Fruit fly (Drosophila melanogaster) whole organism, embryonic: Measurements from ENCODE around the gene Ugt49B2.

Source experiments
- BtbVII ChIP-seq: fragments of 200-800 bp; sonication (Bioruptor generic); optimal IDR thresholded peaks from 3 replicates; lab custom pipeline; 2017; ENCODE audit warnings: missing biosample characterization, mild to moderate bottlenecking, missing genetic modification characterization
- CG10321 ChIP-seq: fragments of 200-800 bp; sonication (Bioruptor generic); IDR thresholded peaks from 2 replicates; pipeline ENCODE4 v1.3.6; 2022; ENCODE audit warnings: missing biosample characterization, missing genetic modification characterization
- CG12219 ChIP-seq: fragments of 200-800 bp; sonication (Bioruptor generic); optimal IDR thresholded peaks from 3 replicates; lab custom pipeline; 2018; ENCODE audit warnings: missing biosample characterization, mild to moderate bottlenecking, missing genetic modification characterization
- CG13624 ChIP-seq: fragments of 200-800 bp; sonication (Bioruptor generic); optimal IDR thresholded peaks from 2 replicates; lab custom pipeline; 2016; ENCODE audit warnings: missing biosample characterization, missing genetic modification characterization
- CG15011 ChIP-seq: fragments of 200-800 bp; sonication (Bioruptor generic); optimal IDR thresholded peaks from 3 replicates; lab custom pipeline; 2018; ENCODE audit warnings: missing biosample characterization, mild to moderate bottlenecking, missing genetic modification characterization
- CG17361 ChIP-seq: fragments of 200-800 bp; sonication (Bioruptor generic); IDR thresholded peaks from 3 replicates; pipeline ENCODE4 v1.3.6; 2022; ENCODE audit warnings: missing biosample characterization, missing genetic modification characterization
- CG1832 ChIP-seq: fragments of 200-800 bp; sonication (Bioruptor generic); optimal IDR thresholded peaks from 2 replicates; lab custom pipeline; 2017; ENCODE audit warnings: missing biosample characterization, mild to moderate bottlenecking, missing genetic modification characterization, inconsistent platforms
- CG3065 ChIP-seq: fragments of 200-800 bp; sonication (Bioruptor generic); optimal IDR thresholded peaks from 2 replicates; lab custom pipeline; 2016; ENCODE audit warnings: missing biosample characterization, missing genetic modification characterization
- CG34376 ChIP-seq: fragments of 200-800 bp; sonication (Bioruptor generic); optimal IDR thresholded peaks from 2 replicates; lab custom pipeline; 2018; ENCODE audit warnings: missing biosample characterization, mild to moderate bottlenecking, missing genetic modification characterization
- CG4404 ChIP-seq: fragments of 200-800 bp; sonication (Bioruptor generic); IDR thresholded peaks from 2 replicates; pipeline ENCODE4 v1.3.6; 2022; ENCODE audit warnings: missing biosample characterization, missing genetic modification characterization
- CG4854 ChIP-seq: fragments of 200-800 bp; sonication (Bioruptor generic); optimal IDR thresholded peaks from 2 replicates; lab custom pipeline; 2016; ENCODE audit warnings: missing biosample characterization, missing genetic modification characterization, inconsistent platforms
- CG5180 ChIP-seq: fragments of 200-800 bp; sonication (Bioruptor generic); optimal IDR thresholded peaks from 3 replicates; lab custom pipeline; 2017; ENCODE audit warnings: missing biosample characterization, missing genetic modification characterization, mild to moderate bottlenecking, moderate library complexity, missing genetic modification reagents
- CG8359 ChIP-seq: fragments of 200-800 bp; sonication (Bioruptor generic); optimal IDR thresholded peaks from 2 replicates; lab custom pipeline; 2017; ENCODE audit warnings: missing biosample characterization, mild to moderate bottlenecking, missing genetic modification characterization, borderline replicate concordance
- CG8924 ChIP-seq: fragments of 200-800 bp; optimal IDR thresholded peaks from 3 replicates; lab custom pipeline; 2019; ENCODE audit warnings: missing biosample characterization, mild to moderate bottlenecking, missing genetic modification characterization, moderate library complexity
- CG9215 ChIP-seq: fragments of 200-800 bp; sonication (Bioruptor generic); IDR thresholded peaks from 2 replicates; pipeline ENCODE4 v1.3.6; 2022; ENCODE audit warnings: missing biosample characterization, missing genetic modification characterization
- CG9609 ChIP-seq: fragments of 200-800 bp; sonication (Bioruptor generic); optimal IDR thresholded peaks from 3 replicates; lab custom pipeline; 2016; ENCODE audit warnings: missing biosample characterization, missing genetic modification characterization
- CG9727 ChIP-seq: fragments of 200-800 bp; sonication (Bioruptor generic); optimal IDR thresholded peaks from 3 replicates; lab custom pipeline; 2017; ENCODE audit warnings: missing biosample characterization, mild to moderate bottlenecking, missing genetic modification characterization
- CoRest ChIP-seq: fragments of 200-800 bp; sonication (Bioruptor generic); optimal IDR thresholded peaks from 3 replicates; lab custom pipeline; 2018; ENCODE audit warnings: missing biosample characterization, mild to moderate bottlenecking, missing genetic modification characterization, moderate library complexity
- Deaf1 ChIP-seq: fragments of 200-800 bp; optimal IDR thresholded peaks from 3 replicates; lab custom pipeline; 2019; ENCODE audit warnings: missing biosample characterization, mild to moderate bottlenecking, missing genetic modification characterization, moderate library complexity
- Dll ChIP-seq: fragments of 200-800 bp; sonication (Bioruptor generic); IDR thresholded peaks from 4 replicates; pipeline ENCODE4 v1.3.6; 2022; ENCODE audit warnings: missing biosample characterization, missing genetic modification characterization; ENCODE audit not compliant: partially characterized antibody
- Fer3 ChIP-seq: fragments of 200-800 bp; sonication (Bioruptor generic); optimal IDR thresholded peaks from 2 replicates; lab custom pipeline; 2018; ENCODE audit warnings: missing biosample characterization, mild to moderate bottlenecking, missing genetic modification characterization, moderate library complexity
- Max ChIP-seq: fragments of 200-800 bp; sonication (Bioruptor generic); optimal IDR thresholded peaks from 2 replicates; lab custom pipeline; 2016; ENCODE audit warnings: missing biosample characterization, mild to moderate bottlenecking, missing genetic modification characterization
- Meics ChIP-seq: fragments of 200-800 bp; sonication (Bioruptor generic); optimal IDR thresholded peaks from 2 replicates; lab custom pipeline; 2017; ENCODE audit warnings: missing biosample characterization, mild to moderate bottlenecking, missing genetic modification characterization
- Nf-YA ChIP-seq: fragments of 200-800 bp; sonication (Bioruptor generic); IDR thresholded peaks from 2 replicates; pipeline ENCODE4 v1.3.6; 2022; ENCODE audit warnings: missing biosample characterization, missing genetic modification characterization
- Nf-YB ChIP-seq: fragments of 200-800 bp; sonication (Bioruptor generic); optimal IDR thresholded peaks from 3 replicates; lab custom pipeline; 2019; ENCODE audit warnings: missing biosample characterization, mild to moderate bottlenecking, missing genetic modification characterization, moderate library complexity
- Nf-YC ChIP-seq: fragments of 200-800 bp; optimal IDR thresholded peaks from 3 replicates; lab custom pipeline; 2019; ENCODE audit warnings: missing biosample characterization, mild to moderate bottlenecking, missing genetic modification characterization, moderate library complexity
- Pdp1 ChIP-seq, 2 experiments: fragments of 200-800 bp; sonication (Bioruptor generic); optimal IDR thresholded peaks; 3 replicates each; lab custom pipeline; 2016; ENCODE audit warnings: missing biosample characterization in 2 of 2, missing genetic modification characterization in 2 of 2, mild to moderate bottlenecking in 1 of 2, moderate library complexity in 1 of 2
- Scr ChIP-seq: fragments of 200-800 bp; sonication (Bioruptor generic); IDR thresholded peaks from 2 replicates; pipeline ENCODE4 v1.3.6; 2022; ENCODE audit warnings: missing biosample characterization, missing genetic modification characterization; ENCODE audit not compliant: partially characterized antibody
- TFAM ChIP-seq: fragments of 200-800 bp; sonication (Bioruptor generic); optimal IDR thresholded peaks from 2 replicates; lab custom pipeline; 2017; ENCODE audit warnings: missing biosample characterization, missing genetic modification characterization, inconsistent platforms
- Trl ChIP-seq, 3 experiments: fragments of >200 bp in 2 of 3; fragments of 200-800 bp in 1 of 3; sonication (Bioruptor generic) in 1 of 3; optimal IDR thresholded peaks; 2 replicates in 1 of 3; 3 replicates in 2 of 3; lab custom pipeline; 2016 to 2017; ENCODE audit warnings: missing biosample characterization in 1 of 3, missing genetic modification characterization in 1 of 3
- Usf ChIP-seq: fragments of 200-800 bp; sonication (Bioruptor generic); optimal IDR thresholded peaks from 2 replicates; lab custom pipeline; 2017; ENCODE audit warnings: missing genotype, missing biosample characterization, missing genetic modification characterization
- abd-A ChIP-seq: fragments of 200-800 bp; sonication (Bioruptor generic); optimal IDR thresholded peaks from 3 replicates; lab custom pipeline; 2019; ENCODE audit warnings: missing biosample characterization, mild to moderate bottlenecking, missing genetic modification characterization, moderate library complexity
- cg ChIP-seq: fragments of 200-800 bp; sonication (Bioruptor generic); optimal IDR thresholded peaks from 3 replicates; lab custom pipeline; 2019; ENCODE audit warnings: missing biosample characterization, mild to moderate bottlenecking, missing genetic modification characterization, moderate library complexity
- corto ChIP-seq: fragments of 200-800 bp; sonication (Bioruptor generic); optimal IDR thresholded peaks from 2 replicates; lab custom pipeline; 2016; ENCODE audit warnings: missing biosample characterization, mild to moderate bottlenecking, missing genetic modification characterization, moderate library complexity
- crol ChIP-seq: fragments of 200-800 bp; sonication (Bioruptor generic); IDR thresholded peaks from 2 replicates; pipeline ENCODE4 v1.3.6; 2022; ENCODE audit warnings: missing biosample characterization, missing genetic modification characterization
- dm ChIP-seq: fragments of 200-800 bp; sonication (Bioruptor generic); optimal IDR thresholded peaks from 3 replicates; lab custom pipeline; 2016; ENCODE audit warnings: missing biosample characterization, missing genetic modification characterization
- gsb-n ChIP-seq: fragments of 200-800 bp; sonication (Bioruptor generic); optimal IDR thresholded peaks from 3 replicates; lab custom pipeline; 2018; ENCODE audit warnings: missing biosample characterization, mild to moderate bottlenecking, missing genetic modification characterization
- hbn ChIP-seq: fragments of 200-800 bp; sonication (Bioruptor generic); IDR thresholded peaks from 2 replicates; pipeline ENCODE4 v1.3.6; 2022; ENCODE audit warnings: missing biosample characterization, missing genetic modification characterization; ENCODE audit not compliant: partially characterized antibody
- her ChIP-seq: fragments of 200-800 bp; sonication (Bioruptor generic); optimal IDR thresholded peaks from 2 replicates; lab custom pipeline; 2016; ENCODE audit warnings: missing biosample characterization, missing genetic modification characterization
- insv ChIP-seq, 2 experiments: fragments of 200-800 bp; sonication (Bioruptor generic); optimal IDR thresholded peaks; 3 replicates each; lab custom pipeline; 2016 to 2018; ENCODE audit warnings: missing biosample characterization in 2 of 2, missing genetic modification characterization in 2 of 2
- lbe ChIP-seq: fragments of 200-800 bp; sonication (Bioruptor generic); optimal IDR thresholded peaks from 2 replicates; lab custom pipeline; 2016; ENCODE audit warnings: missing biosample characterization, mild to moderate bottlenecking, missing genetic modification characterization
- lilli ChIP-seq: fragments of 200-800 bp; sonication (Bioruptor generic); optimal IDR thresholded peaks from 3 replicates; lab custom pipeline; 2016; ENCODE audit warnings: missing biosample characterization, missing genetic modification characterization
- oc ChIP-seq: fragments of 200-800 bp; sonication (Bioruptor generic); optimal IDR thresholded peaks from 2 replicates; lab custom pipeline; 2018; ENCODE audit warnings: missing biosample characterization, mild to moderate bottlenecking, missing genetic modification characterization, moderate library complexity
- ranshi ChIP-seq: fragments of 200-800 bp; sonication (Bioruptor generic); IDR thresholded peaks from 2 replicates; pipeline ENCODE4 v1.3.6; 2022; ENCODE audit warnings: missing biosample characterization, missing genetic modification characterization
- seq ChIP-seq: fragments of 200-800 bp; sonication (Bioruptor generic); IDR thresholded peaks from 2 replicates; pipeline ENCODE4 v1.3.6; 2022; ENCODE audit warnings: missing biosample characterization, missing genetic modification characterization
- vvl ChIP-seq: fragments of 200-800 bp; sonication (Bioruptor generic); IDR thresholded peaks from 2 replicates; pipeline ENCODE4 v1.3.6; 2022; ENCODE audit warnings: missing biosample characterization, missing genetic modification characterization
- yki ChIP-seq: fragments of >200 bp; optimal IDR thresholded peaks from 3 replicates; lab custom pipeline; 2018
- z ChIP-seq: fragments of 200-800 bp; sonication (Bioruptor generic); IDR thresholded peaks from 3 replicates; pipeline ENCODE4 v1.3.6; 2022; ENCODE audit warnings: missing biosample characterization, missing genetic modification characterization
- zen2 ChIP-seq: fragments of 200-800 bp; sonication (Bioruptor generic); IDR thresholded peaks from 3 replicates; pipeline ENCODE4 v1.3.6; 2022; ENCODE audit warnings: missing biosample characterization, missing genetic modification characterization; ENCODE audit not compliant: partially characterized antibody

Ugt49B2 gene

dm6 chr3R:21433879-21434559, 34.5 kb upstream of the Ugt49B2 start, which contains the start of gene lbl:
TSS of gene lbl (minus strand) at chr3R:21434133.
- peak; percentile 71 for TF ChIP-seq seq (GFP tag; lab: Robert Waterston, UW)
- TF ChIP-seq CG12219 (GFP tag; lab: Kevin White, UChicago): no peak
- peak; percentile 85 for TF ChIP-seq abd-A (tag; lab: Kevin White, UChicago)
- TF ChIP-seq CG15011: no peak
- peak; percentile 96 for TF ChIP-seq Nf-YA (GFP tag; lab: Robert Waterston, UW)
- TF ChIP-seq CG5180 (GFP tag; lab: Kevin White, UChicago): peak; percentile 86
- TF ChIP-seq Max: no peak
- TF ChIP-seq CG4854 (GFP tag; lab: Kevin White, UChicago): no peak
- no peak for TF ChIP-seq Meics (GFP tag; lab: Kevin White, UChicago)
- TF ChIP-seq BtbVII (GFP tag; lab: Kevin White, UChicago): peak; percentile 76
- TF ChIP-seq ranshi: no peak
- no peak for TF ChIP-seq dm (GFP tag; lab: Kevin White, UChicago)
- peak; percentile 36 for TF ChIP-seq Scr
- TF ChIP-seq CG9215: no peak
- peak; percentile 99 for TF ChIP-seq Nf-YB (GFP tag; lab: Kevin White, UChicago)
- TF ChIP-seq CG9727: no peak
- TF ChIP-seq gsb-n (tag; lab: Kevin White, UChicago): peak; percentile 96
- TF ChIP-seq Nf-YC (tag; lab: Kevin White, UChicago): peak; percentile 99
- TF ChIP-seq yki (lab: Kevin White, UChicago): peak; percentile 86
- no peak for TF ChIP-seq CG34376
- peak; percentile 18 for TF ChIP-seq CG3065 (GFP tag; lab: Kevin White, UChicago)
- TF ChIP-seq lbe (GFP tag; lab: Kevin White, UChicago): peak; percentile 40
- TF ChIP-seq Deaf1 (tag; lab: Kevin White, UChicago): peak; percentile 70
- peak; percentile 84 for TF ChIP-seq CG13624
- TF ChIP-seq insv (GFP tag; optimal IDR thresholded peaks at IDR 0.05; lab: Kevin White, UChicago): peak in 1 of 2 experiments; percentile 81
- TF ChIP-seq CoRest (tag; lab: Kevin White, UChicago): peak; percentile 54
- TF ChIP-seq cg (GFP tag; lab: Kevin White, UChicago): peak; percentile 28
- TF ChIP-seq z (GFP tag; lab: Robert Waterston, UW): peak; percentile 30; the same call in 1 of the 3 replicates
- TF ChIP-seq oc: peak; percentile 14
- no peak for TF ChIP-seq CG17361 (GFP tag; lab: Robert Waterston, UW)
- TF ChIP-seq CG8359 (GFP tag; lab: Kevin White, UChicago): peak; percentile 98
- TF ChIP-seq Dll: peak; percentile 68; the same call in 2 of the 4 replicates
- no peak for TF ChIP-seq CG4404 (GFP tag; lab: Robert Waterston, UW)
- peak; percentile 44; the same call in 1 of the 2 replicates for TF ChIP-seq hbn (GFP tag; lab: Robert Waterston, UW)
- TF ChIP-seq CG10321: peak; percentile 91
- TF ChIP-seq her (GFP tag; lab: Kevin White, UChicago): no peak
- TF ChIP-seq Fer3 (tag; lab: Kevin White, UChicago): no peak
- no peak for TF ChIP-seq CG8924 (tag; lab: Kevin White, UChicago)
- TF ChIP-seq crol (GFP tag; lab: Robert Waterston, UW): peak; percentile 92
- peak; percentile 94 for TF ChIP-seq CG1832 (GFP tag; lab: Kevin White, UChicago)
- TF ChIP-seq TFAM: no peak
- TF ChIP-seq Trl (optimal IDR thresholded peaks at IDR 0.05; lab: Kevin White, UChicago): peak; percentile 93 to 98
- peak; percentile 47 for TF ChIP-seq Trl (GFP tag; optimal IDR thresholded peaks at IDR 0.05; lab: Kevin White, UChicago)
- no peak for TF ChIP-seq CG9609 (GFP tag; lab: Kevin White, UChicago)
- no peak for TF ChIP-seq lilli (GFP tag; lab: Kevin White, UChicago)
- TF ChIP-seq zen2 (GFP tag; lab: Robert Waterston, UW): peak; percentile 66
- peak; percentile 75; the same call in 1 of the 2 replicates for TF ChIP-seq vvl (GFP tag; lab: Robert Waterston, UW)
- no peak for TF ChIP-seq corto
- TF ChIP-seq Pdp1 (GFP tag; optimal IDR thresholded peaks at IDR 0.05; lab: Kevin White, UChicago): peak in 1 of 2 experiments; percentile 26
- TF ChIP-seq Usf (GFP tag; lab: Kevin White, UChicago): no peak
